Fruit fly (Drosophila melanogaster) whole organism, embryonic: Measurements from ENCODE around the gene CG9775.

Experiments
- Ada2b ChIP-seq: fragments of 200-800 bp; sonication (Bioruptor generic); IDR thresholded peaks from 2 replicates; pipeline ENCODE4 v1.3.6; 2022; ENCODE audit warnings: missing biosample characterization, missing genetic modification characterization
- BtbVII ChIP-seq: fragments of 200-800 bp; sonication (Bioruptor generic); optimal IDR thresholded peaks from 3 replicates; lab custom pipeline; 2017; ENCODE audit warnings: missing biosample characterization, mild to moderate bottlenecking, missing genetic modification characterization
- CG10209 ChIP-seq: fragments of 200-800 bp; sonication (Bioruptor generic); optimal IDR thresholded peaks from 3 replicates; lab custom pipeline; 2017; ENCODE audit warnings: missing biosample characterization, mild to moderate bottlenecking, missing genetic modification characterization, missing genetic modification reagents
- CG1024 ChIP-seq: fragments of 200-800 bp; sonication (Bioruptor generic); IDR thresholded peaks from 2 replicates; pipeline ENCODE4 v1.3.6; 2022; ENCODE audit warnings: missing biosample characterization, missing genetic modification characterization
- CG11695 ChIP-seq: fragments of 200-800 bp; sonication (Bioruptor generic); IDR thresholded peaks from 3 replicates; pipeline ENCODE4 v1.3.6; 2022; ENCODE audit warnings: missing biosample characterization, missing genetic modification characterization
- CG2199 ChIP-seq: fragments of 200-800 bp; sonication (Bioruptor generic); IDR thresholded peaks from 3 replicates; pipeline ENCODE4 v1.3.6; 2022; ENCODE audit warnings: missing biosample characterization, missing genetic modification characterization
- CG2889 ChIP-seq: fragments of 200-800 bp; sonication (Bioruptor generic); IDR thresholded peaks from 3 replicates; pipeline ENCODE4 v1.3.6; 2022; ENCODE audit warnings: missing biosample characterization, missing genetic modification characterization
- CG4424 ChIP-seq: fragments of 200-800 bp; sonication (Bioruptor generic); optimal IDR thresholded peaks from 3 replicates; lab custom pipeline; 2016; ENCODE audit warnings: missing biosample characterization, missing genetic modification characterization
- CG6175 ChIP-seq: fragments of 200-800 bp; sonication (Bioruptor generic); IDR thresholded peaks from 3 replicates; pipeline ENCODE4 v1.3.6; 2022; ENCODE audit warnings: missing biosample characterization, missing genetic modification characterization
- CG6689 ChIP-seq: fragments of 200-800 bp; sonication (Bioruptor generic); IDR thresholded peaks from 2 replicates; pipeline ENCODE4 v1.3.6; 2022; ENCODE audit warnings: missing biosample characterization, missing genetic modification characterization
- CHES-1-like ChIP-seq: fragments of 200-800 bp; sonication (Bioruptor generic); optimal IDR thresholded peaks from 2 replicates; lab custom pipeline; 2016; ENCODE audit warnings: missing biosample characterization, missing genetic modification characterization
- CTCF ChIP-seq: fragments of 200-800 bp; sonication (Bioruptor generic); optimal IDR thresholded peaks from 2 replicates; lab custom pipeline; 2017; ENCODE audit warnings: missing biosample characterization, mild to moderate bottlenecking, missing genetic modification characterization, moderate library complexity
- Ets97D ChIP-seq: fragments of 200-800 bp; sonication (Bioruptor generic); optimal IDR thresholded peaks from 3 replicates; lab custom pipeline; 2016; ENCODE audit warnings: missing biosample characterization, missing genetic modification characterization
- Fer1 ChIP-seq: fragments of 200-800 bp; sonication (Bioruptor generic); optimal IDR thresholded peaks from 2 replicates; lab custom pipeline; 2017; ENCODE audit warnings: missing biosample characterization, mild to moderate bottlenecking, missing genetic modification characterization
- GATAe ChIP-seq: fragments of 200-800 bp; sonication (Bioruptor generic); conservative IDR thresholded peaks from 2 replicates; pipeline ENCODE4 v1.3.6; 2022; ENCODE audit warnings: missing biosample characterization, missing genetic modification characterization
- H15 ChIP-seq: fragments of 200-800 bp; sonication (Bioruptor generic); IDR thresholded peaks from 3 replicates; pipeline ENCODE4 v1.3.6; 2022; ENCODE audit warnings: missing biosample characterization, missing genetic modification characterization
- Hr51 ChIP-seq, 2 experiments: fragments of 200-800 bp; sonication (Bioruptor generic); optimal IDR thresholded peaks; 2 replicates in 1 of 2; 3 replicates in 1 of 2; lab custom pipeline; 2016 to 2018; ENCODE audit warnings: missing biosample characterization in 2 of 2, missing genetic modification characterization in 2 of 2, mild to moderate bottlenecking in 1 of 2, moderate library complexity in 1 of 2
- Jarid2 ChIP-seq: fragments of 200-800 bp; sonication (Bioruptor generic); optimal IDR thresholded peaks from 3 replicates; lab custom pipeline; 2017; ENCODE audit warnings: mild to moderate bottlenecking, missing biosample characterization, missing genetic modification reagents, missing genetic modification characterization
- MTF-1 ChIP-seq: fragments of 200-800 bp; sonication (Bioruptor generic); optimal IDR thresholded peaks from 2 replicates; lab custom pipeline; 2018; ENCODE audit warnings: missing biosample characterization, mild to moderate bottlenecking, missing genetic modification characterization, borderline replicate concordance
- Nf-YA ChIP-seq: fragments of 200-800 bp; sonication (Bioruptor generic); IDR thresholded peaks from 2 replicates; pipeline ENCODE4 v1.3.6; 2022; ENCODE audit warnings: missing biosample characterization, missing genetic modification characterization
- Pdp1 ChIP-seq, 2 experiments: fragments of 200-800 bp; sonication (Bioruptor generic); optimal IDR thresholded peaks; 3 replicates each; lab custom pipeline; 2016; ENCODE audit warnings: missing biosample characterization in 2 of 2, missing genetic modification characterization in 2 of 2, mild to moderate bottlenecking in 1 of 2, moderate library complexity in 1 of 2
- Sox100B ChIP-seq: fragments of 200-800 bp; sonication (Bioruptor generic); optimal IDR thresholded peaks from 3 replicates; lab custom pipeline; 2018; ENCODE audit warnings: missing biosample characterization, mild to moderate bottlenecking, missing genetic modification characterization
- Sry-β ChIP-seq: fragments of 200-800 bp; sonication (Bioruptor generic); optimal IDR thresholded peaks from 2 replicates; lab custom pipeline; 2018; ENCODE audit warnings: missing biosample characterization, mild to moderate bottlenecking, missing genetic modification characterization, moderate library complexity
- Taf1 ChIP-seq: fragments of 200-800 bp; sonication (Bioruptor generic); IDR thresholded peaks from 2 replicates; pipeline ENCODE4 v1.3.6; 2022; ENCODE audit warnings: missing biosample characterization, missing genetic modification characterization
- Vsx1 ChIP-seq: fragments of 200-800 bp; sonication (Bioruptor generic); optimal IDR thresholded peaks from 2 replicates; lab custom pipeline; 2017; ENCODE audit warnings: missing biosample characterization, mild to moderate bottlenecking, missing genetic modification characterization, missing genetic modification reagents
- bigmax ChIP-seq: fragments of 200-800 bp; sonication (Bioruptor generic); optimal IDR thresholded peaks from 2 replicates; lab custom pipeline; 2018; ENCODE audit warnings: missing biosample characterization, mild to moderate bottlenecking, missing genetic modification characterization
- disco-r ChIP-seq: fragments of 200-800 bp; sonication (Bioruptor generic); optimal IDR thresholded peaks from 2 replicates; lab custom pipeline; 2016; ENCODE audit warnings: missing biosample characterization, missing genetic modification characterization
- ems ChIP-seq: fragments of 200-800 bp; sonication (Bioruptor generic); optimal IDR thresholded peaks from 3 replicates; lab custom pipeline; 2016; ENCODE audit warnings: missing biosample characterization, missing genetic modification characterization
- fd102C ChIP-seq: fragments of 200-800 bp; sonication (Bioruptor generic); optimal IDR thresholded peaks from 2 replicates; lab custom pipeline; 2018; ENCODE audit warnings: missing biosample characterization, mild to moderate bottlenecking, missing genetic modification characterization, moderate library complexity
- ftz-f1 ChIP-seq: fragments of 200-800 bp; sonication (Bioruptor generic); optimal IDR thresholded peaks from 2 replicates; lab custom pipeline; 2016; ENCODE audit warnings: missing biosample characterization, missing genetic modification characterization
- fu2 ChIP-seq: fragments of 200-800 bp; sonication (Bioruptor generic); optimal IDR thresholded peaks from 2 replicates; lab custom pipeline; 2016; ENCODE audit warnings: missing biosample characterization, missing genetic modification characterization
- h ChIP-seq: fragments of >200 bp; optimal IDR thresholded peaks from 2 replicates; lab custom pipeline; 2017
- jigr1 ChIP-seq: fragments of 200-800 bp; sonication (Bioruptor generic); IDR thresholded peaks from 3 replicates; pipeline ENCODE4 v1.3.6; 2022; ENCODE audit warnings: missing biosample characterization, missing genetic modification characterization
- jing ChIP-seq: fragments of 200-800 bp; sonication (Bioruptor generic); optimal IDR thresholded peaks from 2 replicates; lab custom pipeline; 2018; ENCODE audit warnings: missing biosample characterization, mild to moderate bottlenecking, missing genetic modification characterization
- jumu ChIP-seq: fragments of 200-800 bp; sonication (Bioruptor generic); optimal IDR thresholded peaks from 3 replicates; lab custom pipeline; 2016; ENCODE audit warnings: missing biosample characterization, missing genetic modification characterization
- kah ChIP-seq: fragments of 200-800 bp; sonication (Bioruptor generic); optimal IDR thresholded peaks from 2 replicates; lab custom pipeline; 2018; ENCODE audit warnings: missing biosample characterization, mild to moderate bottlenecking, missing genetic modification characterization
- ken ChIP-seq: fragments of 200-800 bp; sonication (Bioruptor generic); IDR thresholded peaks from 3 replicates; pipeline ENCODE4 v1.3.6; 2022; ENCODE audit warnings: missing biosample characterization, missing genetic modification characterization
- klu ChIP-seq: fragments of 200-800 bp; sonication (Bioruptor generic); IDR thresholded peaks from 2 replicates; pipeline ENCODE4 v1.3.6; 2022; ENCODE audit warnings: missing biosample characterization, missing genetic modification characterization
- lab ChIP-seq: fragments of 200-800 bp; sonication (Bioruptor generic); optimal IDR thresholded peaks from 3 replicates; lab custom pipeline; 2017; ENCODE audit warnings: missing biosample characterization, missing genetic modification characterization, mild to moderate bottlenecking, moderate library complexity, missing genetic modification reagents
- lilli ChIP-seq: fragments of 200-800 bp; sonication (Bioruptor generic); optimal IDR thresholded peaks from 3 replicates; lab custom pipeline; 2016; ENCODE audit warnings: missing biosample characterization, missing genetic modification characterization
- prd ChIP-seq, 3 experiments: fragments of >200 bp in 2 of 3; fragments of 200-800 bp in 1 of 3; sonication (Bioruptor generic) in 1 of 3; optimal IDR thresholded peaks in 2 of 3; IDR thresholded peaks in 1 of 3; 2 replicates in 2 of 3; 3 replicates in 1 of 3; pipeline versions ENCODE4 v1.3.6 to Lab custom; 2017 to 2022; ENCODE audit warnings: missing biosample characterization in 1 of 3, missing genetic modification characterization in 1 of 3
- psq ChIP-seq: fragments of 200-800 bp; sonication (Bioruptor generic); optimal IDR thresholded peaks from 2 replicates; lab custom pipeline; 2017; ENCODE audit warnings: missing biosample characterization, missing genetic modification characterization
- ranshi ChIP-seq: fragments of 200-800 bp; sonication (Bioruptor generic); IDR thresholded peaks from 2 replicates; pipeline ENCODE4 v1.3.6; 2022; ENCODE audit warnings: missing biosample characterization, missing genetic modification characterization
- run ChIP-seq: fragments of 200-800 bp; sonication (Bioruptor generic); optimal IDR thresholded peaks from 3 replicates; lab custom pipeline; 2018; ENCODE audit warnings: missing biosample characterization, mild to moderate bottlenecking, missing genetic modification characterization
- sima ChIP-seq: fragments of 200-800 bp; sonication (Bioruptor generic); optimal IDR thresholded peaks from 2 replicates; lab custom pipeline; 2016; ENCODE audit warnings: missing biosample characterization, missing genetic modification characterization
- slbo ChIP-seq: fragments of 200-800 bp; sonication (Bioruptor generic); IDR thresholded peaks from 2 replicates; pipeline ENCODE4 v1.3.6; 2022; ENCODE audit warnings: missing biosample characterization, missing genetic modification characterization
- so ChIP-seq: fragments of 200-800 bp; sonication (Bioruptor generic); IDR thresholded peaks from 3 replicates; pipeline ENCODE4 v1.3.6; 2022; ENCODE audit warnings: missing biosample characterization, missing genetic modification characterization
- stc ChIP-seq: fragments of 200-800 bp; sonication (Bioruptor generic); IDR thresholded peaks from 2 replicates; pipeline ENCODE4 v1.3.6; 2022; ENCODE audit warnings: missing biosample characterization, missing genetic modification characterization
- toy ChIP-seq: fragments of 200-800 bp; sonication (Bioruptor generic); IDR thresholded peaks from 2 replicates; pipeline ENCODE4 v1.3.6; 2022; ENCODE audit warnings: missing biosample characterization, missing genetic modification characterization
- ttk ChIP-seq: fragments of 200-800 bp; sonication (Bioruptor generic); IDR thresholded peaks from 2 replicates; pipeline ENCODE4 v2.1.2; 2022; ENCODE audit warnings: missing biosample characterization, missing genetic modification characterization
- vnd ChIP-seq: fragments of 200-800 bp; sonication (Bioruptor generic); IDR thresholded peaks from 3 replicates; pipeline ENCODE4 v1.3.6; 2022; ENCODE audit warnings: missing biosample characterization, missing genetic modification characterization; ENCODE audit not compliant: partially characterized antibody

The CG9775 gene

DNA sequence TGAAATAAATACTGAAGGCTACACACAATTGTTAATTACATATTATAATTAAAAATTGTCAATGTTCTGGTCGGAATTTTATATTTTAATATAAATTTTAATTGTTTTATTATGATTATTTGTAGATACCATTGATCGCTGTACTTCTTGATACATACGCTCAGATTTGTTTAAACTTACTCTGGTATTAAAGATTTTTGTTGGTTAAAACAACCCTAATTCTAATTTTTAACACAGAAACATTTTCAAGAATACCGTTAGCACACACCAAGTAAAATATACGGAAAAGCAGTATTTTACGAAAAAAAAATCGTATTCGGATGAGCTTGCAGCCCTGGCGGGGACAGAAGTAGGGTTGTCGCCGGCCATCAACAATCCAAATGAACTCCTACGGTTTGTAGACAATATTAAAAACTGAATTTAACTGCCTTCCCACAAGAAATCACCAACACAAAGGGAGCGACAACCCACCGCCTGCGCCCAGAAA, at the start of gene CG9775, which contains the start of the genes MED31 and slx1 (continued):
- TF ChIP-seq Pdp1 (GFP tag; optimal IDR thresholded peaks at IDR 0.05; lab: Kevin White, UChicago) (peak in 1 of 2 experiments; percentile 35), ttk (GFP tag; lab: Robert Waterston, UW) (no peak; the same call in 1 of the 2 replicates), Sox100B (GFP tag; lab: Kevin White, UChicago) (peak; percentile 74), ranshi (GFP tag; lab: Robert Waterston, UW) (peak; percentile 65), fd102C (GFP tag; lab: Kevin White, UChicago) (no peak), Vsx1 (GFP tag; lab: Kevin White, UChicago) (no peak), jigr1 (GFP tag; lab: Robert Waterston, UW) (peak; percentile 66; the same call in 1 of the 3 replicates), run (tag; lab: Kevin White, UChicago) (peak; percentile 48), sima (GFP tag; lab: Kevin White, UChicago) (no peak), toy (no peak), Ets97D (no peak), lilli (GFP tag; lab: Kevin White, UChicago) (peak; percentile 61), ftz-f1 (GFP tag; lab: Kevin White, UChicago) (no peak), H15 (peak; percentile 52; the same call in 1 of the 3 replicates), Taf1 (GFP tag; lab: Robert Waterston, UW) (peak; percentile 40; the same call in 1 of the 2 replicates), MTF-1 (no peak), ken (peak; percentile 70; the same call in 1 of the 3 replicates), CG6689 (GFP tag; lab: Robert Waterston, UW) (peak; percentile 91), prd (optimal IDR thresholded peaks at IDR 0.05; lab: Kevin White, UChicago) (no peak), prd (GFP tag; IDR thresholded peaks at IDR 0.05; lab: Robert Waterston, UW) (peak; percentile 76; the same call in 2 of the 3 replicates), Nf-YA (GFP tag; lab: Robert Waterston, UW) (0 out of 2 replicates have a peak, but pooled peaks have one; percentile 40), klu (GFP tag; lab: Robert Waterston, UW) (peak; percentile 61; the same call in 1 of the 2 replicates), CG2889 (no peak), bigmax (GFP tag; lab: Kevin White, UChicago) (no peak), Fer1 (peak; percentile 57), h (no peak), lab (GFP tag; lab: Kevin White, UChicago) (peak; percentile 77), GATAe (GFP tag; lab: Robert Waterston, UW) (no peak), Jarid2 (GFP tag; lab: Kevin White, UChicago) (no peak), fu2 (GFP tag; lab: Kevin White, UChicago) (no peak), psq (GFP tag; lab: Kevin White, UChicago) (peak; percentile 36), CG11695 (peak; percentile 81), Hr51 (GFP tag; optimal IDR thresholded peaks at IDR 0.05; lab: Kevin White, UChicago) (peak in 1 of 2 experiments; percentile 83), jing (no peak), vnd (GFP tag; lab: Robert Waterston, UW) (no peak), CTCF (GFP tag; lab: Kevin White, UChicago) (peak; percentile 8), kah (GFP tag; lab: Kevin White, UChicago) (no peak), ems (GFP tag; lab: Kevin White, UChicago) (no peak), Sry-β (GFP tag; lab: Kevin White, UChicago) (peak; percentile 7), BtbVII (GFP tag; lab: Kevin White, UChicago) (peak; percentile 69), CHES-1-like (GFP tag; lab: Kevin White, UChicago) (no peak), Ada2b (GFP tag; lab: Robert Waterston, UW) (peak; percentile 69), disco-r (GFP tag; lab: Kevin White, UChicago) (no peak), so (GFP tag; lab: Robert Waterston, UW) (peak; percentile 73; the same call in 2 of the 3 replicates), stc (GFP tag; lab: Robert Waterston, UW) (peak; percentile 49; the same call in 1 of the 2 replicates), CG2199 (GFP tag; lab: Robert Waterston, UW) (no peak), CG10209 (GFP tag; lab: Kevin White, UChicago) (peak; percentile 64), CG4424 (peak; percentile 75), slbo (GFP tag; lab: Robert Waterston, UW) (peak; percentile 78), jumu (GFP tag; lab: Kevin White, UChicago) (peak; percentile 48), CG1024 (GFP tag; lab: Robert Waterston, UW) (peak; percentile 59), CG6175 (no peak)
